Fruit fly (Drosophila melanogaster) ovary, adult (tissue): ENCODE measurements around the gene CG15385.
A peak's percentile ranks its signal among the peaks of the same experiment; 100 is the strongest.

ENCODE experiments used
- CG17801 ChIP-seq: fragments of 200-800 bp; optimal IDR thresholded peaks from 2 replicates; lab custom pipeline; 2019; ENCODE audit warnings: missing biosample characterization, mild to moderate bottlenecking, missing genetic modification characterization, moderate library complexity; ENCODE audit not compliant: partially characterized antibody

Gene CG15385

dm6 chr2L:2199433-2199796, 13.0 kb downstream of the CG15385 start:
- no peak for TF ChIP-seq CG17801 (GFP tag; lab: Kevin White, UChicago)

DNA sequence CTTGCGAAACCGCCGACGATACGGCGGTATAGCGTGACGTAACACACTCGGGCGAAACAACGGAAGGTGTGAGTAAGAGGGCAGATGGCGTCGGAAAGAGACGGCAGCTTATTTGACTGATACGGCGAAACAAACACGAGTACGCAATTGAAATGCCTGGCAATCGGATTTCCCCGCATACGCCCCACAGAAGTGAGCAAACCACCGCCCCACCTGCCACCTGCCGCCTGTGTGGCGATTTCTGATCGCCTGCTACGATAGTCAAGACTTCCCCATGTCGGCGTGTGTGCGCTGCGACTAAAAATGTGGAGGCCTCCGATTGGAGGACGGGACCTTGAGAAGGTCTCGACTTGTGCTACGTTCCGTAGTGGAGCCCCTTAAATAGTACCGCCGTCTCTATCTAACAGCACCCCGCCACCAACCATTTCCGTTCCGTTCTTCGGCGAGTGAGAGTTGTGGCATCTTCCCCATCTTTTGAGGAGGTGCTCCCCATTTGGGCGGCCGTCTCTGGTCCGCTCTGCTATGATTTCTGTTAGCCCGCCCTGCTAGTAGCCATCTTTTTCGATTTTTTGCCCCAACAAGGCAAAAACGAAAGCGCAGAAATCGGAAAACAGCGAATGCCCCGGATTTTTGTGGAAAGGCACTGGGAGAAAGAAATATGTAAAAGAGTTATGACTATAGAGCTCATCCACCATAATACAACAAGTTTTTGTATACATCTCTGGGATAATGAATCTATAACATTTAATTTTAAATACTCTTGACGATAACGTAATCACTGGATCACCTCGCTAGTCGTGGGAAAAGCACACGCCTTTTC, 13.5 kb downstream of the CG15385 start:
- peak; percentile 52 for TF ChIP-seq CG17801 (GFP tag; lab: Kevin White, UChicago)

DNA sequence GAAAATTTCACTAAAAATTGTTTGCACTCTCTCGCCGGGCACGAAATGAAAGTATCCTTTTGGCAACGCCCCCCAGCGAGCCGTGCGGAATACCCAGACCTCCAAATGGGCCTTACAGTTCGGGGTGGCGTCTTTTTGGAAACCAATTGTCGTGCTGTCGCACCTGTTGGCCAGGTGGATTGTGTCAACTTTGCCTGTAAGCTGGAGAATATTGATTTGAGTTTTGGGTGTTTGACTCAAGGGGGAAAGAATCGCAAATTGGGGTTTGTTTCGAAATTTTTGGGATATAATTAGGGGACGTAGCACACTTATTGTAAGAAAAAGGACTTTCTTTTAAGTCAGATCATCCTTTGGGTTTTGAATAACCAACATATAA, 14.3 kb downstream of the CG15385 start:
- no peak for TF ChIP-seq CG17801 (GFP tag; lab: Kevin White, UChicago)

dm6 chr2L:2197475-2198118, 14.8 kb downstream of the CG15385 start, which contains the start of gene COX7AL2:
TSS of gene COX7AL2 (minus strand) at chr2L:2197912.
- TF ChIP-seq CG17801 (GFP tag; lab: Kevin White, UChicago) = no peak

- TF ChIP-seq CG17801 (GFP tag; lab: Kevin White, UChicago) = no peak
Measured at dm6 chr2L:2196590-2197474, 15.5 kb downstream of the CG15385 start.

DNA sequence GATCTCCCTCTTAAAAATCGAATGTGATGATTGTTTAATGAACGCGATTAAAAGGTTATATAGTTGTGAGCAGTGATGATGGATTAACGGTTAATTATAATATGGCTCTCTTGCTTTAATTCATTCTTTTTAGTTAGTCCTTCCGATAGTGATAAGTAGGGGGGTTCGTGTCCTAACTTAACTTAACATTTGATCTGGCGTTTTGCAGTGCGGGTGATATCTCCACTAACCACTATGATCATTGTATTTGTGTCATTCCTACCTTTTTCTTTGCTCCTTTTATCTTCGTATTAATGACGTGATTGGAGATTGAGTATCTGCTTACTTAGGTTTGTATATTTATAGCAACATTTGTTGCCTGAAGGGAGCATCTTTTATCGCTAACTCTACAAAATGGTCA, 17.0 kb downstream of the CG15385 start:
- no peak for TF ChIP-seq CG17801 (GFP tag; lab: Kevin White, UChicago)

- no peak for TF ChIP-seq CG17801 (GFP tag; lab: Kevin White, UChicago)
Measured at dm6 chr2L:2194305-2194828, 18.0 kb downstream of the CG15385 start.

- TF ChIP-seq CG17801 (GFP tag; lab: Kevin White, UChicago) = peak; percentile 83
Measured at dm6 chr2L:2193357-2193780, 19.0 kb downstream of the CG15385 start.

DNA sequence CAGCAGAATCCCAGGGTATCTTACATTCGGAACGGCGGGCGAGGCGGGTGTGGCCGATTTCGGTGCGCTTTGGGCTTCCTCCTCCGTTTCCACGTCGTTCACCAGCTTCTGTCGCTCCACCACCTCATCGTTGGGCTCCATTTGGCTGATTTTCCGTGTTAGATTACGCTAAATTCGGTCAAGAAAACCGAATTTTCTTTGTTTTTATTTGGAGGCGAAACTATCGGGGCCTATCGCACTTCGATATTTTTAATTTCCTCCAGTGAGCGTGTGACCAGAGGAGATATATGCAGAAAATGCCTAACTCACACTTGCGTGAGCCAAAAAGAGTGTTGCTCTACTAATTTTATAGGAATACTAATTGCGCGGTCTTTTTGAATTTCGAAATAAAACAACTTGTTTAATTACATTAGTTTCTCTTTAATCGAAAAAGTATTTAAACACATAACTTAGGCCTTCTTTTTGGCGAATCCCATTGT, 20.2 kb downstream of the CG15385 start, which contains the start of gene CG10874:
Gene CG10874 (minus strand): TSS at position 264 of the 479 bp plus-strand sequence.
- TF ChIP-seq CG17801 (GFP tag; lab: Kevin White, UChicago) = peak; percentile 57

dm6 chr2L:2191404-2191803, 21.0 kb downstream of the CG15385 start:
- TF ChIP-seq CG17801 (GFP tag; lab: Kevin White, UChicago) = no peak

- TF ChIP-seq CG17801 (GFP tag; lab: Kevin White, UChicago) = no peak
Measured at dm6 chr2L:2190684-2191083, 21.7 kb downstream of the CG15385 start.

dm6 chr2L:2189100-2189499, 23.3 kb downstream of the CG15385 start:
- TF ChIP-seq CG17801 (GFP tag; lab: Kevin White, UChicago) = no peak

dm6 chr2L:2187411-2187810, 25.0 kb downstream of the CG15385 start:
- no peak for TF ChIP-seq CG17801 (GFP tag; lab: Kevin White, UChicago)

DNA sequence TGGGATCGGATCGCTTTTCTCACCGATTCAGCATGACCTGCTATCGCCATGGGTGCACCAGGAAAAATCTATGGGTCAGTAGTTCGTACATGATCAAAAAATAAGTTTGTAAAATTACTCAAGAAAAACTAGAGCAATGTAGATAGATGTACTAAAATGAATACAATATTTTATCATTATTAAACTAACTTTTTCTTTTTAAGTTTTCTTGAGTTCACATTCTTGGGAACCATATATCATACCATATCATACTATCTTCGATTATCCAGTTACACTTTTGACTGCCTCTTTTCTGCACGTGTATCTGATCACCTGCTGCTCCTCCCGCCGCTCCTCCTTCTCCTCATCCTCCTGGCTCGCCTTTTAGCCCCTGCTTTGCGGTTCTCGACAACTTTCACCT, 27.0 kb downstream of the CG15385 start:
- TF ChIP-seq CG17801 (GFP tag; lab: Kevin White, UChicago) = no peak
